Fruit fly (Drosophila melanogaster): ENCODE data around the gene CG31643.
A peak's percentile ranks its signal among the peaks of the same experiment; 100 is the strongest.

CG31643 gene

dm6 chr2L:6045972-6046718 lies 8.2 kb downstream of the CG31643 start, which contains the start of gene Pfas (continued):
- TF ChIP-seq Drgx (GFP tag; IDR thresholded peaks at IDR 0.05) (0 out of 2 replicates have a peak, but pooled peaks have one; percentile 26), D19A (tag; optimal IDR thresholded peaks at IDR 0.05) (no peak), cwo (GFP tag; optimal IDR thresholded peaks at IDR 0.05) (peak; percentile 81), CG15514 (GFP tag; optimal IDR thresholded peaks at IDR 0.05) (peak; percentile 76), pb (GFP tag; optimal IDR thresholded peaks at IDR 0.05) (peak; percentile 38), CG30431 (GFP tag; optimal IDR thresholded peaks at IDR 0.05) (no peak), CG8924 (tag; optimal IDR thresholded peaks at IDR 0.05) (peak; percentile 36), Doc3 (GFP tag; IDR thresholded peaks at IDR 0.05; ENCODE audit: partially characterized antibody) (no peak), CG13424 (tag; optimal IDR thresholded peaks at IDR 0.05) (peak; percentile 39), CG3726 (GFP tag; IDR thresholded peaks at IDR 0.05) (peak; percentile 41; the same call in 1 of the 3 replicates), CG9215 (GFP tag; IDR thresholded peaks at IDR 0.05) (peak; percentile 23; the same call in 1 of the 2 replicates), crc (GFP tag; optimal IDR thresholded peaks at IDR 0.05) (peak; percentile 34), chn (GFP tag; optimal IDR thresholded peaks at IDR 0.05) (peak; percentile 14), Gug (GFP tag; IDR thresholded peaks at IDR 0.05) (0 out of 4 replicates have a peak, but pooled peaks have one; percentile 17), CG18619 (GFP tag; optimal IDR thresholded peaks at IDR 0.05) (peak; percentile 38), CG6765 (GFP tag; optimal IDR thresholded peaks at IDR 0.05) (peak; percentile 46), CG6791 (GFP tag; IDR thresholded peaks at IDR 0.05; ENCODE audit: partially characterized antibody) (no peak), vvl (GFP tag; IDR thresholded peaks at IDR 0.05) (peak; percentile 47; the same call in 1 of the 2 replicates), sob (GFP tag; IDR thresholded peaks at IDR 0.05) (peak; percentile 62; the same call in 1 of the 2 replicates), rib (GFP tag; IDR thresholded peaks at IDR 0.05) (peak; percentile 53), jumu (GFP tag; optimal IDR thresholded peaks at IDR 0.05) (peak; percentile 34), CG12744 (GFP tag; optimal IDR thresholded peaks at IDR 0.05) (no peak), CG14050 (GFP tag; IDR thresholded peaks at IDR 0.05) (no peak), corto (GFP tag; optimal IDR thresholded peaks at IDR 0.05) (no peak), CG10274 (GFP tag; optimal IDR thresholded peaks at IDR 0.05) (no peak), CG2678 (tag; optimal IDR thresholded peaks at IDR 0.05) (peak; percentile 80), scrt (GFP tag; optimal IDR thresholded peaks at IDR 0.05) (peak; percentile 47), bab2 (GFP tag; optimal IDR thresholded peaks at IDR 0.05) (peak; percentile 5), CG3407 (GFP tag; optimal IDR thresholded peaks at IDR 0.05) (peak; percentile 6), CG10979 (tag; optimal IDR thresholded peaks at IDR 0.05) (peak; percentile 22), fd3F (GFP tag; optimal IDR thresholded peaks at IDR 0.05) (no peak), CG43689 (GFP tag; IDR thresholded peaks at IDR 0.05) (no peak), CG16815 (GFP tag; optimal IDR thresholded peaks at IDR 0.05) (no peak), CG13894 (tag; optimal IDR thresholded peaks at IDR 0.05) (peak; percentile 58), ranshi (GFP tag; IDR thresholded peaks at IDR 0.05) (peak; percentile 64), CG11504 (tag; optimal IDR thresholded peaks at IDR 0.05) (no peak), tup (GFP tag; optimal IDR thresholded peaks at IDR 0.05) (peak; percentile 18), klu (GFP tag; IDR thresholded peaks at IDR 0.05) (no peak), Awh (GFP tag; IDR thresholded peaks at IDR 0.05) (no peak), CG4617 (GFP tag; optimal IDR thresholded peaks at IDR 0.05; ENCODE audit: borderline replicate concordance) (no peak), CG17359 (tag; optimal IDR thresholded peaks at IDR 0.05) (peak; percentile 22), gsb-n (tag; optimal IDR thresholded peaks at IDR 0.05) (no peak), YL-1 (GFP tag; optimal IDR thresholded peaks at IDR 0.05) (peak; percentile 65), Antp (GFP tag; optimal IDR thresholded peaks at IDR 0.05) (peak; percentile 38), stc (GFP tag; IDR thresholded peaks at IDR 0.05) (no peak), salm (tag; optimal IDR thresholded peaks at IDR 0.05) (no peak), wdn (GFP tag; IDR thresholded peaks at IDR 0.05) (no peak), ash1 (GFP tag; optimal IDR thresholded peaks at IDR 0.05) (peak; percentile 18), CG32532 (GFP tag; IDR thresholded peaks at IDR 0.05) (peak; percentile 77)

Data from whole organism, embryonic.